Fruit fly (Drosophila melanogaster) whole organism, pupa: ENCODE measurements around the gene CG18598.

Experiments used
- CG17806 ChIP-seq: fragments of 200-800 bp; sonication (Bioruptor generic); optimal IDR thresholded peaks from 2 replicates; lab custom pipeline; 2018; ENCODE audit warnings: missing biosample characterization, mild to moderate bottlenecking, missing genetic modification characterization, moderate library complexity
- CG32121 ChIP-seq: fragments of 200-800 bp; sonication (Bioruptor generic); IDR thresholded peaks from 2 replicates; pipeline ENCODE4 v1.3.6; 2022; ENCODE audit warnings: missing biosample characterization, missing genetic modification characterization
- Pif1A ChIP-seq: fragments of 200-800 bp; sonication (Bioruptor generic); optimal IDR thresholded peaks from 3 replicates; lab custom pipeline; 2016; ENCODE audit warnings: missing biosample characterization, missing genetic modification characterization

DNA sequence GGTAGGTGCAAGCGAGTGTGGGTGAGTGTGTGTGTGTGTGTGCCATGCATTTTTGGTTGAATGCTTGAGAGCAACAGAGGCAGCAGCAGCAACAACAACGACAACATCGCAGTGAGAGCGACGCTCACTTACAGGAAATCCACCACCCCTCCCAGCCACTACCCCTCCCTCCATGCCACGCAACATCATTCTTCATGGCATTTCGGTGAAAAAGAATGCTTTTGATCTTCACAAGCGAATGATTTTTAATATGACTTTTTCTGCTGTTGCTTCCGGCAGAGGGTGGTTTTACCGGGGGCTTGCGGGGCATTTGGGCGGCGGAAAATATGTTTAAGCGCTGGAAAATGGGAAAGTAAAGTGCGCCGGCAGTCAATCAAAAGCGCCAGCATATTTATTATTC is 10.7 kb downstream of the CG18598 start:
- TF ChIP-seq Pif1A: no peak
- no peak for TF ChIP-seq CG17806 (tag; lab: Kevin White, UChicago)
- no peak for TF ChIP-seq CG32121 (GFP tag; lab: Robert Waterston, UW)
